Worm (Caenorhabditis elegans) whole organism, mixed stage, embryonic: ENCODE measurements around the gene inx-2.

Experiments
- M03D4.4 ChIP-seq: sonication (generic microtip); optimal IDR thresholded peaks from 2 replicates; lab custom pipeline; 2017; ENCODE audit warnings: mild to moderate bottlenecking, missing genetic modification characterization, missing compliant biosample characterization
- bed-3 ChIP-seq: fragments of 200-800 bp; sonication (Bioruptor generic); optimal IDR thresholded peaks from 3 replicates; lab custom pipeline; 2018; ENCODE audit warnings: mild to moderate bottlenecking, missing genetic modification characterization, moderate library complexity, missing compliant biosample characterization
- blmp-1 ChIP-seq: fragments of 150-350 bp; optimal IDR thresholded peaks from 2 replicates; lab custom pipeline; 2014; ENCODE audit warnings: missing biosample characterization, missing genetic modification characterization
- ceh-39 ChIP-seq: fragments of 150-350 bp; optimal IDR thresholded peaks from 2 replicates; lab custom pipeline; 2014; ENCODE audit warnings: missing biosample characterization, missing genetic modification characterization
- ceh-43 ChIP-seq: fragments of 200-800 bp; sonication (Bioruptor generic); optimal IDR thresholded peaks from 2 replicates; lab custom pipeline; 2018; ENCODE audit warnings: mild to moderate bottlenecking, missing genetic modification characterization, moderate library complexity, missing compliant biosample characterization
- ceh-83 ChIP-seq: fragments of 200-800 bp; sonication (Bioruptor generic); optimal IDR thresholded peaks from 2 replicates; lab custom pipeline; 2018; ENCODE audit warnings: mild to moderate bottlenecking, missing genetic modification characterization, missing compliant biosample characterization
- ces-1 ChIP-seq: fragments of 150-350 bp; optimal IDR thresholded peaks from 2 replicates; lab custom pipeline; 2014; ENCODE audit warnings: missing biosample characterization, missing genetic modification reagents, missing genetic modification characterization
- cnd-1 ChIP-seq: fragments of 200-800 bp; sonication (Bioruptor generic); optimal IDR thresholded peaks from 2 replicates; lab custom pipeline; 2018; ENCODE audit warnings: mild to moderate bottlenecking, missing genetic modification characterization, missing compliant biosample characterization
- drap-1 ChIP-seq: fragments of 200-800 bp; sonication (Bioruptor generic); optimal IDR thresholded peaks from 3 replicates; lab custom pipeline; 2018; ENCODE audit warnings: mild to moderate bottlenecking, missing genetic modification characterization, missing compliant biosample characterization
- elt-1 ChIP-seq: sonication (generic microtip); optimal IDR thresholded peaks from 2 replicates; lab custom pipeline; 2017; ENCODE audit warnings: missing genetic modification characterization, mild to moderate bottlenecking, missing compliant biosample characterization, antibody characterized with exemption, moderate library complexity, borderline replicate concordance; ENCODE audit not compliant: insufficient read depth
- elt-3 ChIP-seq: fragments of 150-350 bp; optimal IDR thresholded peaks from 2 replicates; lab custom pipeline; 2014; ENCODE audit warnings: missing biosample characterization, missing genetic modification characterization
- flh-1 ChIP-seq: fragments of 200-800 bp; sonication (Bioruptor generic); optimal IDR thresholded peaks from 2 replicates; lab custom pipeline; 2018; ENCODE audit warnings: mild to moderate bottlenecking, missing genetic modification characterization, moderate library complexity, missing compliant biosample characterization
- ham-2 ChIP-seq: fragments of 200-800 bp; sonication (Bioruptor generic); optimal IDR thresholded peaks from 2 replicates; lab custom pipeline; 2018; ENCODE audit warnings: mild to moderate bottlenecking, missing genetic modification characterization, missing compliant biosample characterization
- hlh-1 ChIP-seq: fragments of 150-350 bp; optimal IDR thresholded peaks from 2 replicates; lab custom pipeline; 2014; ENCODE audit warnings: missing biosample characterization, missing genetic modification reagents, missing genetic modification characterization
- lin-13 ChIP-seq: fragments of 150-350 bp; optimal IDR thresholded peaks from 2 replicates; lab custom pipeline; 2014; ENCODE audit warnings: missing biosample characterization, missing genetic modification characterization
- lin-32 ChIP-seq: fragments of 200-800 bp; sonication (Bioruptor generic); optimal IDR thresholded peaks from 2 replicates; lab custom pipeline; 2018; ENCODE audit warnings: mild to moderate bottlenecking, missing genetic modification characterization, missing compliant biosample characterization
- lsy-2 ChIP-seq: fragments of 150-350 bp; optimal IDR thresholded peaks from 2 replicates; lab custom pipeline; 2014; ENCODE audit warnings: missing biosample characterization, missing genetic modification characterization
- mab-5 ChIP-seq: fragments of 150-350 bp; optimal IDR thresholded peaks from 2 replicates; lab custom pipeline; 2014; ENCODE audit warnings: missing biosample characterization, missing genetic modification characterization
- mep-1 ChIP-seq: fragments of 150-350 bp; optimal IDR thresholded peaks from 2 replicates; lab custom pipeline; 2017; ENCODE audit warnings: missing biosample characterization, missing genetic modification reagents, missing genetic modification characterization, inconsistent platforms
- mls-2 ChIP-seq: sonication (generic microtip); optimal IDR thresholded peaks from 2 replicates; lab custom pipeline; 2016; ENCODE audit warnings: mild to moderate bottlenecking, missing genetic modification characterization, moderate library complexity, missing compliant biosample characterization
- nhr-12 ChIP-seq: fragments of 150-350 bp; optimal IDR thresholded peaks from 2 replicates; lab custom pipeline; 2014; ENCODE audit warnings: missing biosample characterization, missing genetic modification characterization
- nhr-2 ChIP-seq: fragments of 150-350 bp; optimal IDR thresholded peaks from 2 replicates; lab custom pipeline; 2014; ENCODE audit warnings: missing biosample characterization, missing genetic modification characterization
- nhr-237 ChIP-seq: fragments of 150-350 bp; optimal IDR thresholded peaks from 2 replicates; lab custom pipeline; 2014; ENCODE audit warnings: missing biosample characterization, missing genetic modification characterization
- nhr-28 ChIP-seq: fragments of 150-350 bp; optimal IDR thresholded peaks from 2 replicates; lab custom pipeline; 2014; ENCODE audit warnings: missing biosample characterization, missing genetic modification characterization
- nhr-76 ChIP-seq: sonication (generic microtip); optimal IDR thresholded peaks from 2 replicates; lab custom pipeline; 2017; ENCODE audit warnings: missing biosample characterization, missing genetic modification characterization
- pha-4 ChIP-seq: fragments of 150-350 bp; optimal IDR thresholded peaks from 2 replicates; lab custom pipeline; 2018; ENCODE audit warnings: missing biosample characterization, missing genetic modification reagents, missing genetic modification characterization
- sem-2 ChIP-seq: fragments of 200-800 bp; sonication (Bioruptor generic); optimal IDR thresholded peaks from 2 replicates; lab custom pipeline; 2018; ENCODE audit warnings: mild to moderate bottlenecking, missing genetic modification characterization, missing compliant biosample characterization
- snpc-4 ChIP-seq: fragments of 150-350 bp; optimal IDR thresholded peaks from 2 replicates; lab custom pipeline; 2014; ENCODE audit warnings: missing biosample characterization, missing genetic modification characterization
- sptf-1 ChIP-seq: sonication (generic microtip); optimal IDR thresholded peaks from 2 replicates; lab custom pipeline; 2017; ENCODE audit warnings: mild to moderate bottlenecking, missing genetic modification characterization, moderate library complexity, missing compliant biosample characterization
- tbx-8 ChIP-seq: fragments of 200-800 bp; sonication (Bioruptor generic); optimal IDR thresholded peaks from 2 replicates; lab custom pipeline; 2018; ENCODE audit warnings: mild to moderate bottlenecking, missing genetic modification characterization, moderate library complexity, missing compliant biosample characterization
- unc-120 ChIP-seq: sonication (generic microtip); optimal IDR thresholded peaks from 2 replicates; lab custom pipeline; 2017; ENCODE audit warnings: missing genetic modification characterization, missing compliant biosample characterization; ENCODE audit not compliant: poor library complexity, severe bottlenecking
- unc-39 ChIP-seq: fragments of 150-350 bp; optimal IDR thresholded peaks from 2 replicates; lab custom pipeline; 2014; ENCODE audit warnings: missing biosample characterization, missing genetic modification characterization
- unc-62 ChIP-seq: fragments of 150-350 bp; optimal IDR thresholded peaks from 2 replicates; lab custom pipeline; 2014; ENCODE audit warnings: missing biosample characterization, missing genetic modification reagents, missing genetic modification characterization
- zip-8 ChIP-seq: fragments of 150-350 bp; optimal IDR thresholded peaks from 2 replicates; lab custom pipeline; 2014; ENCODE audit warnings: missing biosample characterization, missing genetic modification characterization
- ztf-11 ChIP-seq: fragments of 150-350 bp; optimal IDR thresholded peaks from 2 replicates; lab custom pipeline; 2014; ENCODE audit warnings: missing biosample characterization, missing genetic modification characterization

The inx-2 gene

DNA sequence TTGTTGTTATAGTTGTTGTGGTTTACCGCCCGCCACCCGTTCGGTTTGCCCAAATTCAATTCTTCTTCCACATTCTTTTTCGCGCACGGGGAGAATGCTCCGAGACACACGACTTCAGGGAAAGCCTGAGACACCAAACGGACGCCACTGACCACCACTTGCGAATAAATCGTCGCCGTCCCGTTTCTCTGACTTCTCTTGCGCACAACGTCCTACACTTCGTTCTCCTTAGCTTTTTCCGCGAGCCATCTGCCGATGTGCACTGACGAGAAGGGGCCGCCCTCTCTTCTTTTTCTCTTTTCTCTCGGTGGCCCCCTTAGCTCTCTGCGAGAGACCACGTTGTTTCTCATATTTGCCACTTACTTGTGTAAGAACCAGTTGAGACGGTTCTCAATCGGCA lies 39.5 kb downstream of the inx-2 start, which contains the start of gene C03A3.1:
C03A3.1 (plus strand) TSS at position 291 of the 400 bp plus-strand sequence.
- TF ChIP-seq ham-2 (GFP tag; lab: Kevin White, UChicago) (no peak), tbx-8 (no peak), drap-1 (GFP tag; lab: Kevin White, UChicago) (peak; percentile 47), M03D4.4 (tag; lab: Kevin White, UChicago) (no peak), unc-39 (tag; lab: Kevin White, UChicago) (no peak), ztf-11 (tag; lab: Kevin White, UChicago) (no peak), snpc-4 (no peak), lin-13 (peak; percentile 17), zip-8 (tag; lab: Kevin White, UChicago) (no peak), ceh-39 (tag; lab: Kevin White, UChicago) (no peak), ceh-43 (GFP tag; lab: Kevin White, UChicago) (no peak), ceh-83 (no peak), nhr-12 (tag; lab: Kevin White, UChicago) (no peak), blmp-1 (tag; lab: Kevin White, UChicago) (no peak), nhr-237 (tag; lab: Kevin White, UChicago) (no peak), nhr-2 (tag; lab: Kevin White, UChicago) (no peak), mls-2 (tag; lab: Kevin White, UChicago) (peak; percentile 51), lin-32 (peak; percentile 29), mep-1 (tag; lab: Kevin White, UChicago) (no peak), elt-1 (no peak), unc-120 (tag; lab: Kevin White, UChicago) (peak; percentile 40), nhr-76 (tag; lab: Kevin White, UChicago) (no peak), sem-2 (GFP tag; lab: Kevin White, UChicago) (no peak), lsy-2 (tag; lab: Kevin White, UChicago) (no peak), nhr-28 (tag; lab: Kevin White, UChicago) (no peak), unc-62 (GFP tag; lab: Kevin White, UChicago) (no peak), hlh-1 (tag; lab: Kevin White, UChicago) (peak; percentile 14), pha-4 (no peak), cnd-1 (tag; lab: Kevin White, UChicago) (peak; percentile 61), mab-5 (tag; lab: Kevin White, UChicago) (no peak), flh-1 (no peak), bed-3 (no peak), sptf-1 (peak; percentile 35), ces-1 (GFP tag; lab: Kevin White, UChicago) (peak; percentile 36), elt-3 (tag; lab: Kevin White, UChicago) (no peak)

DNA sequence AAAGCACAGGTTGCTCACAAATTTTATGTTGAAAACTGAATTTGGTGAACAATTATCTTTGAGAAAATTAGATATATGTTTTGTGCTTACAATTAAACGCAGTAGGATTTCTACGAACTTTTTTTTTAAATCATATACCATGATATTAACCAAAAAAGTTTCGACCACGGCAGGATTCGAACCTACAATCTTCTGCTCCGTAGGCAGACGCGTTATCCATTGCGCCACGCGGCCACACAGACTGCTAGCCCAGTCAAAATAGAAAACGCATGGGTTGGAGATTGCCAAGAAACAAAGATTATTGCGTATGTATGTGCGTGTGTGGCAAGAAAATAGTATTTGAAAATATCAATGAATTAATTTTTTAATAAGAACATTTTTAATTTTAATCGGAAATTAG lies 44.1 kb downstream of the inx-2 start:
- peak; percentile 70 for TF ChIP-seq unc-120 (tag; lab: Kevin White, UChicago)
- peak; percentile 53 for TF ChIP-seq lin-32
- TF ChIP-seq bed-3 = peak; percentile 30
- TF ChIP-seq lin-13 = no peak
- no peak for TF ChIP-seq pha-4
- peak; percentile 61 for TF ChIP-seq drap-1 (GFP tag; lab: Kevin White, UChicago)
- TF ChIP-seq nhr-28 (tag; lab: Kevin White, UChicago) = no peak
- no peak for TF ChIP-seq ceh-39 (tag; lab: Kevin White, UChicago)
- peak; percentile 85 for TF ChIP-seq ceh-83
- no peak for TF ChIP-seq hlh-1 (tag; lab: Kevin White, UChicago)
- TF ChIP-seq M03D4.4 (tag; lab: Kevin White, UChicago) = peak; percentile 69
- no peak for TF ChIP-seq lsy-2 (tag; lab: Kevin White, UChicago)
- TF ChIP-seq sptf-1 = peak; percentile 73
- peak; percentile 32 for TF ChIP-seq zip-8 (tag; lab: Kevin White, UChicago)
- peak; percentile 28 for TF ChIP-seq tbx-8
- TF ChIP-seq ces-1 (GFP tag; lab: Kevin White, UChicago) = no peak
- no peak for TF ChIP-seq nhr-76 (tag; lab: Kevin White, UChicago)
- no peak for TF ChIP-seq snpc-4
- TF ChIP-seq mls-2 (tag; lab: Kevin White, UChicago) = peak; percentile 78
- peak; percentile 37 for TF ChIP-seq ham-2 (GFP tag; lab: Kevin White, UChicago)
- TF ChIP-seq ceh-43 (GFP tag; lab: Kevin White, UChicago) = peak; percentile 57
- TF ChIP-seq elt-3 (tag; lab: Kevin White, UChicago) = no peak
- peak; percentile 39 for TF ChIP-seq flh-1
- peak; percentile 65 for TF ChIP-seq sem-2 (GFP tag; lab: Kevin White, UChicago)
- TF ChIP-seq ztf-11 (tag; lab: Kevin White, UChicago) = no peak
- no peak for TF ChIP-seq blmp-1 (tag; lab: Kevin White, UChicago)
- no peak for TF ChIP-seq nhr-237 (tag; lab: Kevin White, UChicago)
- no peak for TF ChIP-seq nhr-2 (tag; lab: Kevin White, UChicago)
- TF ChIP-seq elt-1 = no peak
- TF ChIP-seq nhr-12 (tag; lab: Kevin White, UChicago) = no peak
- TF ChIP-seq unc-62 (GFP tag; lab: Kevin White, UChicago) = no peak
- TF ChIP-seq mab-5 (tag; lab: Kevin White, UChicago) = no peak
- TF ChIP-seq cnd-1 (tag; lab: Kevin White, UChicago) = peak; percentile 62
- peak; percentile 42 for TF ChIP-seq mep-1 (tag; lab: Kevin White, UChicago)
- TF ChIP-seq unc-39 (tag; lab: Kevin White, UChicago) = no peak
